Worm (Caenorhabditis elegans) whole organism, L2 larva: ENCODE data around the gene K02G10.5.

ENCODE experiments used
- R02D3.7 ChIP-seq: fragments of 150-350 bp; optimal IDR thresholded peaks from 2 replicates; lab custom pipeline; 2014; ENCODE audit warnings: missing biosample characterization, missing genetic modification characterization
- alr-1 ChIP-seq: fragments of 150-350 bp; optimal IDR thresholded peaks from 2 replicates; lab custom pipeline; 2014; ENCODE audit warnings: missing biosample characterization, missing genetic modification characterization
- egl-27 ChIP-seq: sonication (generic microtip); optimal IDR thresholded peaks from 3 replicates; lab custom pipeline; 2017; ENCODE audit warnings: missing biosample characterization, missing genetic modification reagents, missing genetic modification characterization
- lsy-2 ChIP-seq, 2 experiments: fragments of 150-350 bp in 1 of 2; sonication (generic microtip) in 1 of 2; optimal IDR thresholded peaks; 2 replicates each; lab custom pipeline; 2014 to 2017; ENCODE audit warnings: missing biosample characterization in 2 of 2, missing genetic modification characterization in 2 of 2
- nhr-11 ChIP-seq: fragments of 150-350 bp; optimal IDR thresholded peaks from 2 replicates; lab custom pipeline; 2014; ENCODE audit warnings: missing biosample characterization, missing genetic modification characterization
- nhr-237 ChIP-seq: fragments of 150-350 bp; optimal IDR thresholded peaks from 2 replicates; lab custom pipeline; 2014; ENCODE audit warnings: missing biosample characterization, missing genetic modification characterization

DNA sequence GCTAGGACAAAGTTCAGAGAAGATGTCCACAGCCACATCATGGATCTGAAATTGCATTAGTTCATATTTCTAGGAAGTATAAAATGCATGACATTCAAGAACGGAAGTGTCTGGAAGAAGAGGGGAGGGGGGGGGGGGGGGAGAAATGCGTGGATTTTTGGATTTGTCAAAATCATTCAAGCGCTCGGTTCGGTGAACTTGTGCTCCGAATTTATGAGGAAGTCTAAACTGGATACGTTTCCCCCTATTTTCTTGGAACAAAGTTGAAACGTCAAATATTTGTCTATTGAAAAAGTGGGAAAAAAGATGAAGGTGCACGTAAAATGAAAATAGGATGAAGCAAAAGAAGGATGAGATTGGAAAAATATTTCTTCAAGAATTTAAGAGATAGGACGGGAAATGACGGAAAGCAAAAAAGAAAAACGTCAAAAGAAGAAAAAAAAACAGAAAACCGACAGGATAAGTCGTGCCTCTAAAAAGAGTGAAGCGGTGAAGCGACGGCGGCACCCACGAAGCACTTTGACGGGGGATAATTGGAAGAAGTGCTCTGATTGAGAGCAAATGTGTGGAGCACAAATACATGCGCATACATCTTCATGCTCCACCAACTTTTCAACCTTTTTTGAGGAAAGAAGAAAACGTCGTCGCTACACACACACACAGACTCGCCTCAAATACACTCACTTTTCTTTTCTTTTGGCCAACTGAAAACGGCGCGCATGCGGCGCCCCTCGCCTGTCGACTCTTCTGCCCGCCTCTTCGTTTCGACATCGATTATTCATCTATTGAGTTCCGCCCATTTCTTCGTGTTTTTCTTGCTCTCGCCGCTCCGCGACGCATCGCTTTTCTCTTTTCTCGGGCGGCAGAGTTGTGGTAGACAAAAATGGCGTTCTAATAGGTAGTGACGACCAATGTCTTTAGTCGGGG, 29.9 kb upstream of the K02G10.5 start, which contains the start of gene F55D10.4:
- no peak for TF ChIP-seq R02D3.7 (tag; lab: Kevin White, UChicago)
- no peak for TF ChIP-seq alr-1 (tag; lab: Kevin White, UChicago)
- TF ChIP-seq nhr-11: no peak
- no peak for TF ChIP-seq lsy-2 (tag; optimal IDR thresholded peaks at IDR 0.05; lab: Kevin White, UChicago)
- TF ChIP-seq nhr-237 (tag; lab: Kevin White, UChicago): no peak
- no peak for TF ChIP-seq egl-27 (tag; lab: Kevin White, UChicago)
